Fruit fly (Drosophila melanogaster): ENCODE measurements around the gene Phlpp.

Phlpp gene

DNA sequence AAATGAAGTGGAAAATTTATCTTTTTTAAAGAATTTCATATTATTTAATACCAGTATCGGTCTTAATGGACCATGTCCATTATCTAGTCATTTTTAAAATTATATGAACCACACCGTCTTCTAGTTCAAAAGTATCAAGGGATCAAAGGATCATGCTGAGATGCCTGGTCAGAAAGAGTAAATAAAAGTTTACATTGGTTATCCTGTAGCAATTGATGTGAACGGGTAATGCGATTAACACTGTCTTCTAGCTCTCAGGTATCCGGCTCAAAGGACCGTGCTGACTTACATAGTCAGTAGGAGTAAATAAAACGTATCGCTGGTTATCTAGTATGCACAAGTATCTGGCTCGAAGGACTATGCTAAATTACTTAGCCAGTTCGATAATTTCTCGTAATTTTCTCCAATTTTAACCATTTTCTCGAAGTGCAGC, 39.8 kb upstream of the Phlpp start (continued):
- TF ChIP-seq CG15696 (tag; optimal IDR thresholded peaks at IDR 0.05) (no peak), CG9609 (GFP tag; optimal IDR thresholded peaks at IDR 0.05) (no peak), pros (GFP tag; optimal IDR thresholded peaks at IDR 0.05) (no peak), vnd (GFP tag; IDR thresholded peaks at IDR 0.05; ENCODE audit: partially characterized antibody) (no peak), cas (GFP tag; IDR thresholded peaks at IDR 0.05) (no peak), crp (GFP tag; optimal IDR thresholded peaks at IDR 0.05) (no peak), CG8359 (GFP tag; optimal IDR thresholded peaks at IDR 0.05; ENCODE audit: borderline replicate concordance) (no peak), CG10565 (GFP tag; optimal IDR thresholded peaks at IDR 0.05) (no peak), Xbp1 (GFP tag; optimal IDR thresholded peaks at IDR 0.05) (peak; percentile 9), Lhr (GFP tag; optimal IDR thresholded peaks at IDR 0.05) (no peak), ara (GFP tag; IDR thresholded peaks at IDR 0.05) (no peak), Abd-B (GFP tag; optimal IDR thresholded peaks at IDR 0.05) (no peak), sd (tag; optimal IDR thresholded peaks at IDR 0.05) (no peak), CG17912 (GFP tag; optimal IDR thresholded peaks at IDR 0.05) (no peak), unc-4 (GFP tag; IDR thresholded peaks at IDR 0.05; ENCODE audit: partially characterized antibody) (no peak), YL-1 (GFP tag; optimal IDR thresholded peaks at IDR 0.05) (no peak), Spps (tag; optimal IDR thresholded peaks at IDR 0.05) (no peak), ttk (GFP tag; IDR thresholded peaks at IDR 0.05) (no peak), onecut (GFP tag; IDR thresholded peaks at IDR 0.05) (no peak), CkIIα-i1 (GFP tag; IDR thresholded peaks at IDR 0.05) (no peak), gcm (GFP tag; optimal IDR thresholded peaks at IDR 0.05) (no peak), C15 (GFP tag; IDR thresholded peaks at IDR 0.05) (no peak), tx (GFP tag; optimal IDR thresholded peaks at IDR 0.05) (no peak), dpn (GFP tag; optimal IDR thresholded peaks at IDR 0.05) (peak in 1 of 2 experiments; percentile 18), CG9437 (GFP tag; optimal IDR thresholded peaks at IDR 0.05) (peak; percentile 47), Scr (GFP tag; IDR thresholded peaks at IDR 0.05; ENCODE audit: partially characterized antibody) (no peak), abd-A (tag; optimal IDR thresholded peaks at IDR 0.05) (no peak), p53 (GFP tag; optimal IDR thresholded peaks at IDR 0.05) (no peak), CG7271 (tag; optimal IDR thresholded peaks at IDR 0.05) (no peak), CG14014 (GFP tag; IDR thresholded peaks at IDR 0.05) (no peak), sr (GFP tag; IDR thresholded peaks at IDR 0.05) (no peak), CG10321 (GFP tag; IDR thresholded peaks at IDR 0.05) (no peak), PHDP (tag; optimal IDR thresholded peaks at IDR 0.05) (no peak), nerfin-2 (GFP tag; IDR thresholded peaks at IDR 0.05; ENCODE audit: partially characterized antibody) (no peak), lov (optimal IDR thresholded peaks at IDR 0.05) (no peak), lov (GFP tag; IDR thresholded peaks at IDR 0.05) (no peak), Sry-δ (GFP tag; optimal IDR thresholded peaks at IDR 0.05) (no peak), chinmo (GFP tag; IDR thresholded peaks at IDR 0.05; ENCODE audit: partially characterized antibody) (no peak), gfzf (GFP tag; optimal IDR thresholded peaks at IDR 0.05) (no peak), eve (GFP tag; optimal IDR thresholded peaks at IDR 0.05) (no peak), Ets97D (GFP tag; optimal IDR thresholded peaks at IDR 0.05) (no peak), disco-r (GFP tag; optimal IDR thresholded peaks at IDR 0.05) (no peak), CG8944 (GFP tag; optimal IDR thresholded peaks at IDR 0.05) (no peak), fu2 (GFP tag; optimal IDR thresholded peaks at IDR 0.05) (no peak), Chrac-16 (GFP tag; optimal IDR thresholded peaks at IDR 0.05) (no peak), Dfd (GFP tag; optimal IDR thresholded peaks at IDR 0.05) (no peak), lola (GFP tag; optimal IDR thresholded peaks at IDR 0.05) (peak in 1 of 3 experiments; percentile 15), Ravus (GFP tag; IDR thresholded peaks at IDR 0.05) (no peak), bab2 (GFP tag; optimal IDR thresholded peaks at IDR 0.05) (no peak), Asciz (GFP tag; optimal IDR thresholded peaks at IDR 0.05) (peak; percentile 5), Dip3 (GFP tag; optimal IDR thresholded peaks at IDR 0.05) (no peak)

Data from whole organism, embryonic.